Worm (Caenorhabditis elegans): ENCODE measurements around the gene bath-33.

- TF ChIP-seq ama-1 (optimal IDR thresholded peaks at IDR 0.05), result no peak
- TF ChIP-seq pha-4 (tag; optimal IDR thresholded peaks at IDR 0.05), result no peak
- TF ChIP-seq lin-39 (tag; optimal IDR thresholded peaks at IDR 0.05), result no peak
- TF ChIP-seq egl-5 (tag; optimal IDR thresholded peaks at IDR 0.05), result no peak
- TF ChIP-seq nhr-76 (tag; optimal IDR thresholded peaks at IDR 0.05), result no peak
- TF ChIP-seq unc-39 (tag; optimal IDR thresholded peaks at IDR 0.05), result no peak
- no peak for TF ChIP-seq ceh-82 (tag; optimal IDR thresholded peaks at IDR 0.05)
- no peak for TF ChIP-seq aly-2 (tag; optimal IDR thresholded peaks at IDR 0.05)
- no peak for TF ChIP-seq elt-1 (tag; optimal IDR thresholded peaks at IDR 0.05)
Observed at ce11 chrII:1654917-1655316, 48.9 kb upstream of the bath-33 start, which contains the start of gene btb-12.
